Worm (Caenorhabditis elegans) whole organism, L2 larva: ENCODE results near the gene pde-2.

Experiments
- C34F6.9 ChIP-seq: fragments of 150-350 bp; optimal IDR thresholded peaks from 2 replicates; lab custom pipeline; 2014; ENCODE audit warnings: missing biosample characterization, missing genetic modification characterization
- F13H6.1 ChIP-seq: sonication (generic microtip); optimal IDR thresholded peaks from 2 replicates; lab custom pipeline; 2016; ENCODE audit warnings: missing genetic modification characterization, missing compliant biosample characterization
- R02D3.7 ChIP-seq: fragments of 150-350 bp; optimal IDR thresholded peaks from 2 replicates; lab custom pipeline; 2014; ENCODE audit warnings: missing biosample characterization, missing genetic modification characterization
- Y55F3AM.14 ChIP-seq: fragments of 200-800 bp; sonication (Bioruptor generic); optimal IDR thresholded peaks from 2 replicates; lab custom pipeline; 2018; ENCODE audit warnings: mild to moderate bottlenecking, missing genetic modification characterization, missing compliant biosample characterization
- ZK546.5 ChIP-seq: sonication (generic microtip); optimal IDR thresholded peaks from 2 replicates; lab custom pipeline; 2017; ENCODE audit warnings: missing biosample characterization, missing genetic modification characterization
- alr-1 ChIP-seq: fragments of 150-350 bp; optimal IDR thresholded peaks from 2 replicates; lab custom pipeline; 2014; ENCODE audit warnings: missing biosample characterization, missing genetic modification characterization
- blmp-1 ChIP-seq: sonication (generic microtip); optimal IDR thresholded peaks from 2 replicates; lab custom pipeline; 2017; ENCODE audit warnings: missing genetic modification characterization, mild to moderate bottlenecking, missing compliant biosample characterization, antibody characterized with exemption, moderate library complexity; ENCODE audit not compliant: insufficient read depth
- ceh-82 ChIP-seq: fragments of 150-350 bp; optimal IDR thresholded peaks from 2 replicates; lab custom pipeline; 2014; ENCODE audit warnings: missing biosample characterization, missing genetic modification characterization
- crh-2 ChIP-seq: sonication (generic microtip); optimal IDR thresholded peaks from 2 replicates; lab custom pipeline; 2017; ENCODE audit warnings: missing biosample characterization, missing genetic modification characterization
- egl-27 ChIP-seq: sonication (generic microtip); optimal IDR thresholded peaks from 3 replicates; lab custom pipeline; 2017; ENCODE audit warnings: missing biosample characterization, missing genetic modification reagents, missing genetic modification characterization
- elt-1 ChIP-seq: fragments of 150-350 bp; optimal IDR thresholded peaks from 2 replicates; lab custom pipeline; 2014; ENCODE audit warnings: missing biosample characterization, missing genetic modification characterization
- elt-3 ChIP-seq: sonication (generic microtip); optimal IDR thresholded peaks from 2 replicates; lab custom pipeline; 2017; ENCODE audit warnings: missing biosample characterization, missing genetic modification characterization
- fos-1 ChIP-seq: fragments of 150-350 bp; optimal IDR thresholded peaks from 2 replicates; lab custom pipeline; 2014; ENCODE audit warnings: missing biosample characterization, missing genetic modification characterization
- gmeb-1 ChIP-seq: fragments of 150-350 bp; optimal IDR thresholded peaks from 2 replicates; lab custom pipeline; 2014; ENCODE audit warnings: missing biosample characterization, missing genetic modification characterization
- lin-11 ChIP-seq: fragments of 150-350 bp; sonication (generic microtip); optimal IDR thresholded peaks from 2 replicates; lab custom pipeline; 2014; ENCODE audit warnings: missing biosample characterization, missing genetic modification characterization, inconsistent platforms, mixed read lengths
- lin-13 ChIP-seq: fragments of 150-350 bp; optimal IDR thresholded peaks from 2 replicates; lab custom pipeline; 2014; ENCODE audit warnings: missing biosample characterization, missing genetic modification reagents, missing genetic modification characterization
- lsy-2 ChIP-seq, 2 experiments: fragments of 150-350 bp in 1 of 2; sonication (generic microtip) in 1 of 2; optimal IDR thresholded peaks; 2 replicates each; lab custom pipeline; 2014 to 2017; ENCODE audit warnings: missing biosample characterization in 2 of 2, missing genetic modification characterization in 2 of 2
- nhr-10 ChIP-seq: sonication (generic microtip); optimal IDR thresholded peaks from 2 replicates; lab custom pipeline; 2017; ENCODE audit warnings: missing biosample characterization, missing genetic modification characterization
- nhr-12 ChIP-seq: fragments of 150-350 bp; optimal IDR thresholded peaks from 2 replicates; lab custom pipeline; 2014; ENCODE audit warnings: missing biosample characterization, missing genetic modification characterization
- nhr-129 ChIP-seq: fragments of 150-350 bp; optimal IDR thresholded peaks from 2 replicates; lab custom pipeline; 2014; ENCODE audit warnings: missing biosample characterization, missing genetic modification characterization
- nhr-21 ChIP-seq: fragments of 150-350 bp; optimal IDR thresholded peaks from 2 replicates; lab custom pipeline; 2014; ENCODE audit warnings: missing biosample characterization, missing genetic modification characterization
- nhr-77 ChIP-seq: fragments of 150-350 bp; optimal IDR thresholded peaks from 2 replicates; lab custom pipeline; 2014; ENCODE audit warnings: missing biosample characterization, missing genetic modification characterization
- peb-1 ChIP-seq: fragments of 150-350 bp; optimal IDR thresholded peaks from 2 replicates; lab custom pipeline; 2014; ENCODE audit warnings: missing biosample characterization, missing genetic modification characterization
- sem-4 ChIP-seq: fragments of 150-350 bp; optimal IDR thresholded peaks from 2 replicates; lab custom pipeline; 2014; ENCODE audit warnings: missing biosample characterization, missing genetic modification reagents, missing genetic modification characterization
- skn-1 ChIP-seq: sonication (generic microtip); optimal IDR thresholded peaks from 2 replicates; lab custom pipeline; 2017; ENCODE audit warnings: missing biosample characterization, missing genetic modification characterization
- sma-3 ChIP-seq: sonication (generic microtip); optimal IDR thresholded peaks from 2 replicates; lab custom pipeline; 2016; ENCODE audit warnings: missing genetic modification reagents, missing genetic modification characterization, missing compliant biosample characterization
- sma-9 ChIP-seq, 2 experiments: fragments of 150-350 bp in 1 of 2; sonication (generic microtip) in 1 of 2; optimal IDR thresholded peaks; 2 replicates each; lab custom pipeline; 2014 to 2016; ENCODE audit warnings: missing genetic modification characterization in 2 of 2, mild to moderate bottlenecking in 1 of 2, missing biosample characterization in 1 of 2, missing compliant biosample characterization in 1 of 2, missing genetic modification reagents in 1 of 2, moderate library complexity in 1 of 2
- snpc-4 ChIP-seq: fragments of 150-350 bp; optimal IDR thresholded peaks from 2 replicates; lab custom pipeline; 2014; ENCODE audit warnings: missing biosample characterization, missing genetic modification characterization
- unc-55 ChIP-seq: fragments of 150-350 bp; sonication (generic microtip); optimal IDR thresholded peaks from 3 replicates; lab custom pipeline; 2014; ENCODE audit warnings: missing biosample characterization, missing genetic modification reagents, missing genetic modification characterization
- unc-62 ChIP-seq: fragments of 150-350 bp; optimal IDR thresholded peaks from 2 replicates; lab custom pipeline; 2014; ENCODE audit warnings: missing biosample characterization, missing genetic modification reagents, missing genetic modification characterization
- zag-1 ChIP-seq: fragments of 150-350 bp; optimal IDR thresholded peaks from 2 replicates; lab custom pipeline; 2014; ENCODE audit warnings: missing biosample characterization, missing genetic modification characterization
- ztf-1 ChIP-seq: fragments of 200-800 bp; sonication (Bioruptor generic); conservative IDR thresholded peaks from 2 replicates; pipeline ENCODE4 v1.3.6; 2022; ENCODE audit warnings: missing genetic modification characterization, missing compliant biosample characterization
- ztf-11 ChIP-seq: sonication (generic microtip); optimal IDR thresholded peaks from 2 replicates; lab custom pipeline; 2017; ENCODE audit warnings: missing biosample characterization, missing genetic modification characterization

The pde-2 gene

ce11 chrIII:8934378-8934777 lies 47.3 kb downstream of the pde-2 start:
- no peak for TF ChIP-seq elt-1 (tag; lab: Kevin White, UChicago)
- TF ChIP-seq, all 48 proteins: peak for 0

- TF ChIP-seq C34F6.9 (tag; lab: Kevin White, UChicago) (peak; percentile 32), snpc-4 (tag; lab: Kevin White, UChicago) (no peak), lsy-2 (tag; optimal IDR thresholded peaks at IDR 0.05; lab: Kevin White, UChicago) (peak in 1 of 2 experiments; percentile 14)
These were observed 48.0 kb downstream of the pde-2 start for ce11 chrIII:8933696-8934095.

ce11 chrIII:8929723-8930122 lies 52.0 kb downstream of the pde-2 start, which contains the start of gene arrd-15:
arrd-15 (plus strand) TSS chrIII:8930023.
- TF ChIP-seq unc-55 (no peak), egl-27 (no peak), lsy-2 (tag; optimal IDR thresholded peaks at IDR 0.05; lab: Kevin White, UChicago) (no peak), ztf-1 (GFP tag; lab: Robert Waterston, UW) (no peak), nhr-10 (tag; lab: Kevin White, UChicago) (no peak), lin-13 (no peak), F13H6.1 (no peak), nhr-129 (no peak)

ce11 chrIII:8926512-8926911 lies 55.2 kb downstream of the pde-2 start:
- TF ChIP-seq lin-11 (tag; lab: Kevin White, UChicago) (no peak), Y55F3AM.14 (GFP tag; lab: Kevin White, UChicago) (no peak), zag-1 (tag; lab: Kevin White, UChicago) (no peak), nhr-21 (no peak), nhr-77 (no peak), C34F6.9 (tag; lab: Kevin White, UChicago) (peak; percentile 6), sem-4 (tag; lab: Kevin White, UChicago) (peak; percentile 12), ztf-11 (no peak), ztf-1 (GFP tag; lab: Robert Waterston, UW) (no peak), peb-1 (tag; lab: Kevin White, UChicago) (no peak), crh-2 (tag; lab: Kevin White, UChicago) (peak; percentile 31), alr-1 (tag; lab: Kevin White, UChicago) (no peak), F13H6.1 (no peak), fos-1 (peak; percentile 19), unc-62 (GFP tag; lab: Kevin White, UChicago) (no peak), snpc-4 (tag; lab: Kevin White, UChicago) (no peak), elt-3 (tag; lab: Kevin White, UChicago) (no peak), blmp-1 (peak; percentile 88), ceh-82 (tag; lab: Kevin White, UChicago) (no peak), elt-1 (tag; lab: Kevin White, UChicago) (no peak), skn-1 (tag; lab: Kevin White, UChicago) (no peak), R02D3.7 (no peak), gmeb-1 (tag; lab: Kevin White, UChicago) (peak; percentile 1), ZK546.5 (tag; lab: Kevin White, UChicago) (no peak), sma-3 (GFP tag; lab: Kevin White, UChicago) (peak; percentile 28), lin-13 (no peak), sma-9 (GFP tag; optimal IDR thresholded peaks at IDR 0.05; lab: Kevin White, UChicago) (no peak), sma-9 (tag; optimal IDR thresholded peaks at IDR 0.05; lab: Kevin White, UChicago) (no peak), nhr-129 (no peak)

ce11 chrIII:8925539-8925938 lies 56.2 kb downstream of the pde-2 start:
- TF ChIP-seq sma-9 (GFP tag; optimal IDR thresholded peaks at IDR 0.05; lab: Kevin White, UChicago) (peak; percentile 58), sma-9 (tag; optimal IDR thresholded peaks at IDR 0.05; lab: Kevin White, UChicago) (no peak), snpc-4 (tag; lab: Kevin White, UChicago) (no peak), fos-1 (peak; percentile 16), nhr-10 (tag; lab: Kevin White, UChicago) (no peak), nhr-12 (no peak), crh-2 (tag; lab: Kevin White, UChicago) (no peak)
- TF ChIP-seq, all 48 proteins: peak for 2
